Fruit fly (Drosophila melanogaster) whole organism, embryonic: ENCODE measurements around the gene CG43897.

ENCODE experiments used
- Awh ChIP-seq: fragments of 200-800 bp; sonication (Bioruptor generic); IDR thresholded peaks from 2 replicates; pipeline ENCODE4, ENCODE4 v1.3.6; 2022; ENCODE audit warnings: missing biosample characterization, missing genetic modification characterization
- B-H1 ChIP-seq: fragments of 200-800 bp; sonication (Bioruptor generic); IDR thresholded peaks from 3 replicates; pipeline ENCODE4 v1.3.6; 2022; ENCODE audit warnings: missing biosample characterization, missing genetic modification characterization
- C15 ChIP-seq: fragments of 200-800 bp; sonication (Bioruptor generic); IDR thresholded peaks from 3 replicates; pipeline ENCODE4 v1.3.6; 2022; ENCODE audit warnings: missing biosample characterization, missing genetic modification characterization
- CG10321 ChIP-seq: fragments of 200-800 bp; sonication (Bioruptor generic); IDR thresholded peaks from 2 replicates; pipeline ENCODE4 v1.3.6; 2022; ENCODE audit warnings: missing biosample characterization, missing genetic modification characterization
- CG10543 ChIP-seq: fragments of 200-800 bp; sonication (Bioruptor generic); optimal IDR thresholded peaks from 3 replicates; lab custom pipeline; 2017; ENCODE audit warnings: missing biosample characterization, mild to moderate bottlenecking, missing genetic modification characterization, moderate library complexity
- CG10959 ChIP-seq: fragments of 200-800 bp; sonication (Bioruptor generic); IDR thresholded peaks from 2 replicates; pipeline ENCODE4 v1.3.6; 2022; ENCODE audit warnings: missing biosample characterization, missing genetic modification characterization
- CG11560 ChIP-seq: fragments of 200-800 bp; sonication (Bioruptor generic); IDR thresholded peaks from 3 replicates; pipeline ENCODE4 v1.3.6; 2022; ENCODE audit warnings: missing biosample characterization, missing genetic modification characterization
- CG11695 ChIP-seq: fragments of 200-800 bp; sonication (Bioruptor generic); IDR thresholded peaks from 3 replicates; pipeline ENCODE4 v1.3.6; 2022; ENCODE audit warnings: missing biosample characterization, missing genetic modification characterization
- CG14014 ChIP-seq: fragments of 200-800 bp; sonication (Bioruptor generic); IDR thresholded peaks from 2 replicates; pipeline ENCODE4 v1.3.6; 2022; ENCODE audit warnings: missing biosample characterization, missing genetic modification characterization
- CG15073 ChIP-seq: fragments of 200-800 bp; sonication (Bioruptor generic); optimal IDR thresholded peaks from 2 replicates; lab custom pipeline; 2016; ENCODE audit warnings: missing biosample characterization, missing genetic modification characterization
- CG16815 ChIP-seq: fragments of 200-800 bp; sonication (Bioruptor generic); optimal IDR thresholded peaks from 3 replicates; lab custom pipeline; 2017; ENCODE audit warnings: missing biosample characterization, mild to moderate bottlenecking, missing genetic modification characterization
- CG17385 ChIP-seq: fragments of 200-800 bp; sonication (Bioruptor generic); optimal IDR thresholded peaks from 3 replicates; lab custom pipeline; 2018; ENCODE audit warnings: missing biosample characterization, mild to moderate bottlenecking, missing genetic modification characterization
- CG1792 ChIP-seq: fragments of 200-800 bp; sonication (Bioruptor generic); optimal IDR thresholded peaks from 2 replicates; lab custom pipeline; 2016; ENCODE audit warnings: missing biosample characterization, missing genetic modification characterization
- CG2129 ChIP-seq: fragments of 200-800 bp; sonication (Bioruptor generic); IDR thresholded peaks from 2 replicates; pipeline ENCODE4 v1.3.6; 2022; ENCODE audit warnings: missing biosample characterization, missing genetic modification characterization; ENCODE audit not compliant: partially characterized antibody
- CG2199 ChIP-seq: fragments of 200-800 bp; sonication (Bioruptor generic); IDR thresholded peaks from 3 replicates; pipeline ENCODE4 v1.3.6; 2022; ENCODE audit warnings: missing biosample characterization, missing genetic modification characterization
- CG31365 ChIP-seq: fragments of 200-800 bp; sonication (Bioruptor generic); optimal IDR thresholded peaks from 2 replicates; lab custom pipeline; 2018; ENCODE audit warnings: missing biosample characterization, mild to moderate bottlenecking, missing genetic modification characterization
- CG31388 ChIP-seq: fragments of 200-800 bp; sonication (Bioruptor generic); optimal IDR thresholded peaks from 2 replicates; lab custom pipeline; 2016; ENCODE audit warnings: missing biosample characterization, missing genetic modification characterization
- CG4328 ChIP-seq: fragments of 200-800 bp; sonication (Bioruptor generic); optimal IDR thresholded peaks from 3 replicates; lab custom pipeline; 2017; ENCODE audit warnings: missing biosample characterization, missing genetic modification reagents, missing genetic modification characterization
- CG6654 ChIP-seq: fragments of 200-800 bp; sonication (Bioruptor generic); optimal IDR thresholded peaks from 2 replicates; lab custom pipeline; 2017; ENCODE audit warnings: missing biosample characterization, mild to moderate bottlenecking, missing genetic modification characterization
- CG7271 ChIP-seq: fragments of 200-800 bp; sonication (Bioruptor generic); optimal IDR thresholded peaks from 2 replicates; lab custom pipeline; 2018; ENCODE audit warnings: missing biosample characterization, mild to moderate bottlenecking, missing genetic modification characterization, moderate library complexity
- CG7357 ChIP-seq: fragments of 200-800 bp; sonication (Bioruptor generic); IDR thresholded peaks from 3 replicates; pipeline ENCODE4 v1.3.6; 2022; ENCODE audit warnings: missing biosample characterization, missing genetic modification characterization
- CG7963 ChIP-seq: fragments of 200-800 bp; sonication (Bioruptor generic); IDR thresholded peaks from 3 replicates; pipeline ENCODE4 v1.3.6; 2022; ENCODE audit warnings: missing biosample characterization, missing genetic modification characterization; ENCODE audit not compliant: partially characterized antibody
- CG9215 ChIP-seq: fragments of 200-800 bp; sonication (Bioruptor generic); IDR thresholded peaks from 2 replicates; pipeline ENCODE4 v1.3.6; 2022; ENCODE audit warnings: missing biosample characterization, missing genetic modification characterization
- CoRest ChIP-seq: fragments of 200-800 bp; sonication (Bioruptor generic); optimal IDR thresholded peaks from 3 replicates; lab custom pipeline; 2018; ENCODE audit warnings: missing biosample characterization, mild to moderate bottlenecking, missing genetic modification characterization, moderate library complexity
- Dek ChIP-seq: fragments of 200-800 bp; sonication (Bioruptor generic); optimal IDR thresholded peaks from 3 replicates; lab custom pipeline; 2019; ENCODE audit warnings: missing biosample characterization, mild to moderate bottlenecking, missing genetic modification characterization, moderate library complexity
- Drgx ChIP-seq: fragments of 200-800 bp; sonication (Bioruptor generic); IDR thresholded peaks from 2 replicates; pipeline ENCODE4 v1.3.6; 2022; ENCODE audit warnings: missing biosample characterization, missing genetic modification characterization
- Ets65A ChIP-seq: fragments of 200-800 bp; sonication (Bioruptor generic); peaks from one replicate; lab custom pipeline; 2016; ENCODE audit warnings: missing biosample characterization, missing genetic modification characterization
- Ets97D ChIP-seq: fragments of 200-800 bp; sonication (Bioruptor generic); optimal IDR thresholded peaks from 3 replicates; lab custom pipeline; 2016; ENCODE audit warnings: missing biosample characterization, missing genetic modification characterization
- Med ChIP-seq: fragments of 200-800 bp; sonication (Bioruptor generic); peaks from one replicate; lab custom pipeline; 2016; ENCODE audit warnings: missing biosample characterization, missing genetic modification characterization, mild to moderate bottlenecking, inconsistent platforms, moderate library complexity
- NK7.1 ChIP-seq: fragments of 200-800 bp; sonication (Bioruptor generic); optimal IDR thresholded peaks from 3 replicates; lab custom pipeline; 2016; ENCODE audit warnings: missing biosample characterization, missing genetic modification characterization
- Pdp1 ChIP-seq, 2 experiments: fragments of 200-800 bp; sonication (Bioruptor generic); optimal IDR thresholded peaks; 3 replicates each; lab custom pipeline; 2016; ENCODE audit warnings: missing biosample characterization in 2 of 2, missing genetic modification characterization in 2 of 2, mild to moderate bottlenecking in 1 of 2, moderate library complexity in 1 of 2
- Sry-δ ChIP-seq: fragments of 200-800 bp; sonication (Bioruptor generic); optimal IDR thresholded peaks from 2 replicates; lab custom pipeline; 2016; ENCODE audit warnings: missing biosample characterization, missing genetic modification characterization
- abd-A ChIP-seq: fragments of 200-800 bp; sonication (Bioruptor generic); optimal IDR thresholded peaks from 3 replicates; lab custom pipeline; 2019; ENCODE audit warnings: missing biosample characterization, mild to moderate bottlenecking, missing genetic modification characterization, moderate library complexity
- chinmo ChIP-seq: fragments of 200-800 bp; sonication (Bioruptor generic); IDR thresholded peaks from 4 replicates; pipeline ENCODE4 v1.3.6; 2022; ENCODE audit warnings: missing biosample characterization, missing genetic modification characterization; ENCODE audit not compliant: partially characterized antibody
- ci ChIP-seq: fragments of 200-800 bp; sonication (Bioruptor generic); IDR thresholded peaks from 3 replicates; pipeline ENCODE4 v1.3.6; 2022; ENCODE audit warnings: missing biosample characterization, missing genetic modification characterization
- crol ChIP-seq: fragments of 200-800 bp; sonication (Bioruptor generic); IDR thresholded peaks from 2 replicates; pipeline ENCODE4 v1.3.6; 2022; ENCODE audit warnings: missing biosample characterization, missing genetic modification characterization
- her ChIP-seq: fragments of 200-800 bp; sonication (Bioruptor generic); optimal IDR thresholded peaks from 2 replicates; lab custom pipeline; 2016; ENCODE audit warnings: missing biosample characterization, missing genetic modification characterization
- hkb ChIP-seq, 2 experiments: fragments of 200-800 bp in 1 of 2; fragments of >200 bp in 1 of 2; sonication (Bioruptor generic) in 1 of 2; IDR thresholded peaks in 1 of 2; optimal IDR thresholded peaks in 1 of 2; 2 replicates each; pipeline versions ENCODE4 v1.3.6 to Lab custom; 2017 to 2022; ENCODE audit warnings: missing biosample characterization in 1 of 2, missing genetic modification characterization in 1 of 2
- ken ChIP-seq: fragments of 200-800 bp; sonication (Bioruptor generic); IDR thresholded peaks from 3 replicates; pipeline ENCODE4 v1.3.6; 2022; ENCODE audit warnings: missing biosample characterization, missing genetic modification characterization
- nau ChIP-seq: fragments of 200-800 bp; sonication (Bioruptor generic); optimal IDR thresholded peaks from 3 replicates; lab custom pipeline; 2017; ENCODE audit warnings: missing biosample characterization, mild to moderate bottlenecking, missing genetic modification characterization, missing genetic modification reagents
- phol ChIP-seq: fragments of 200-800 bp; sonication (Bioruptor generic); optimal IDR thresholded peaks from 3 replicates; lab custom pipeline; 2018; ENCODE audit warnings: missing biosample characterization, mild to moderate bottlenecking, missing genetic modification characterization, moderate library complexity
- psq ChIP-seq: fragments of 200-800 bp; sonication (Bioruptor generic); optimal IDR thresholded peaks from 2 replicates; lab custom pipeline; 2017; ENCODE audit warnings: missing biosample characterization, missing genetic modification characterization
- schlank ChIP-seq: fragments of 200-800 bp; sonication (Bioruptor generic); optimal IDR thresholded peaks from 2 replicates; lab custom pipeline; 2018; ENCODE audit warnings: missing biosample characterization, mild to moderate bottlenecking, missing genetic modification characterization
- sd ChIP-seq: fragments of 200-800 bp; sonication (Bioruptor generic); optimal IDR thresholded peaks from 3 replicates; lab custom pipeline; 2018; ENCODE audit warnings: missing biosample characterization, mild to moderate bottlenecking, missing genetic modification characterization, moderate library complexity
- shn ChIP-seq: fragments of 200-800 bp; sonication (Bioruptor generic); optimal IDR thresholded peaks from 3 replicates; lab custom pipeline; 2016; ENCODE audit warnings: missing biosample characterization, missing genetic modification characterization
- slbo ChIP-seq: fragments of 200-800 bp; sonication (Bioruptor generic); IDR thresholded peaks from 2 replicates; pipeline ENCODE4 v1.3.6; 2022; ENCODE audit warnings: missing biosample characterization, missing genetic modification characterization
- sr ChIP-seq: fragments of 200-800 bp; sonication (Bioruptor generic); IDR thresholded peaks from 3 replicates; pipeline ENCODE4 v1.3.6; 2022; ENCODE audit warnings: missing biosample characterization, missing genetic modification characterization
- stwl ChIP-seq: fragments of 200-800 bp; sonication (Bioruptor generic); optimal IDR thresholded peaks from 3 replicates; lab custom pipeline; 2018; ENCODE audit warnings: missing biosample characterization, mild to moderate bottlenecking, missing genetic modification characterization, moderate library complexity
- twi ChIP-seq: fragments of 200-800 bp; optimal IDR thresholded peaks from 2 replicates; lab custom pipeline; 2019; ENCODE audit warnings: missing biosample characterization, mild to moderate bottlenecking, missing genetic modification characterization, moderate library complexity

The CG43897 gene

dm6 chr3L:9814621-9815020 lies 974 bp downstream of the CG43897 start (continued):
- TF ChIP-seq abd-A (peak; percentile 48), B-H1 (no peak), CG2199 (GFP tag; lab: Robert Waterston, UW) (peak; percentile 36; the same call in 1 of the 3 replicates), NK7.1 (GFP tag; lab: Kevin White, UChicago) (no peak), CG4328 (GFP tag; lab: Kevin White, UChicago) (peak; percentile 47), shn (GFP tag; lab: Kevin White, UChicago) (no peak), ken (GFP tag; lab: Robert Waterston, UW) (no peak)
- TF ChIP-seq, all 482 proteins: peak for 9

DNA sequence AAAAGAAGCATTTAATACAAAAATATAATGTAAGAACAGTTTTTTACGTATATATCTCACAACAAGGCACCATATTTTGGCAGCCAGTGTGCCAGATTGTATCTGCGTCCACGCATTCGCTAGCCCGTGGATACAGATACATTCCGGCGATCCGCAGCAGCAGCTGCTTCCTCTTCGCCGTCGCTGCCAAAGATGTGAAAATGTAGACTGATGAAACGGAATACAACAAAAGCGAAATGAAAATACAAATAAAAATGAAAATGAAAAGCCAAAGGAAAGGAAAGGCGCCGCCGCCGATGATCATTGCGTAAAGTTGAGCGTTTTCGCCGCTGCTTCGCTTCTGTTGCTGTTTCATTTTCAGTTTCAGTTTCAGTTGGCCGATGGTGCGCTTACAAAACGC lies 2.1 kb downstream of the CG43897 start:
- TF ChIP-seq Med (GFP tag; lab: Kevin White, UChicago) = peak; percentile 7
- peak; percentile 19; the same call in 1 of the 2 replicates for TF ChIP-seq Drgx
- peak; percentile 7; the same call in 1 of the 3 replicates for TF ChIP-seq sr (GFP tag; lab: Robert Waterston, UW)
- TF ChIP-seq C15 (GFP tag; lab: Robert Waterston, UW) = no peak
- 0 out of 2 replicates have a peak, but pooled peaks have one; percentile 11 for TF ChIP-seq CG14014 (GFP tag; lab: Robert Waterston, UW)
- peak; percentile 16 for TF ChIP-seq CG17385 (GFP tag; lab: Kevin White, UChicago)
- no peak for TF ChIP-seq CG11560
- 0 out of 4 replicates have a peak, but pooled peaks have one; percentile 27 for TF ChIP-seq chinmo
- no peak for TF ChIP-seq CG7963 (GFP tag; lab: Robert Waterston, UW)
- TF ChIP-seq sd = peak; percentile 87
- TF ChIP-seq nau (GFP tag; lab: Kevin White, UChicago) = peak; percentile 66
- TF ChIP-seq ci (GFP tag; lab: Robert Waterston, UW) = 0 out of 3 replicates have a peak, but pooled peaks have one; percentile 23
- TF ChIP-seq Pdp1 (GFP tag; optimal IDR thresholded peaks at IDR 0.05; lab: Kevin White, UChicago) = peak in 1 of 2 experiments; percentile 85
- peak; percentile 78 for TF ChIP-seq CG15073 (GFP tag; lab: Kevin White, UChicago)
- TF ChIP-seq CG10543 (GFP tag; lab: Kevin White, UChicago) = peak; percentile 14
- no peak for TF ChIP-seq Dek
- TF ChIP-seq Ets65A = no peak

dm6 chr3L:9820248-9820647 lies 6.6 kb downstream of the CG43897 start:
- TF ChIP-seq schlank (no peak), CG9215 (GFP tag; lab: Robert Waterston, UW) (no peak), Sry-δ (no peak), CG11695 (GFP tag; lab: Robert Waterston, UW) (no peak), CG1792 (GFP tag; lab: Kevin White, UChicago) (no peak), twi (tag; lab: Kevin White, UChicago) (no peak), her (no peak), CG7357 (GFP tag; lab: Robert Waterston, UW) (no peak), CG11560 (no peak), hkb (optimal IDR thresholded peaks at IDR 0.05; lab: Kevin White, UChicago) (no peak), hkb (GFP tag; IDR thresholded peaks at IDR 0.05; lab: Robert Waterston, UW) (no peak), CG7271 (tag; lab: Kevin White, UChicago) (peak; percentile 79), CG6654 (GFP tag; lab: Kevin White, UChicago) (no peak), CoRest (tag; lab: Kevin White, UChicago) (no peak), CG31388 (no peak), CG10959 (GFP tag; lab: Robert Waterston, UW) (0 out of 2 replicates have a peak, but pooled peaks have one; percentile 30), CG10321 (GFP tag; lab: Robert Waterston, UW) (no peak), Ets65A (peak; percentile 36), psq (GFP tag; lab: Kevin White, UChicago) (no peak), slbo (GFP tag; lab: Robert Waterston, UW) (0 out of 2 replicates have a peak, but pooled peaks have one; percentile 16), crol (GFP tag; lab: Robert Waterston, UW) (0 out of 2 replicates have a peak, but pooled peaks have one; percentile 46), CG31365 (peak; percentile 49), CG16815 (GFP tag; lab: Kevin White, UChicago) (no peak), Ets97D (GFP tag; lab: Kevin White, UChicago) (peak; percentile 75), stwl (tag; lab: Kevin White, UChicago) (peak; percentile 10), Awh (GFP tag; lab: Robert Waterston, UW) (no peak), CG2129 (no peak), phol (tag; lab: Kevin White, UChicago) (peak; percentile 64)
